Worm (Caenorhabditis elegans) whole organism, young adult: ENCODE results near the gene eor-2.

Experiments
- C06A6.2 ChIP-seq: fragments of 200-800 bp; sonication (Bioruptor generic); conservative IDR thresholded peaks from 2 replicates; pipeline ENCODE4 v1.3.6; 2022; ENCODE audit warnings: missing genetic modification characterization, missing compliant biosample characterization
- D2030.7 ChIP-seq: fragments of 200-800 bp; sonication (Bioruptor generic); IDR thresholded peaks from 2 replicates; pipeline ENCODE4 v1.3.6; 2022; ENCODE audit warnings: missing genetic modification reagents, missing genetic modification characterization, missing compliant biosample characterization
- F10E7.11 ChIP-seq: sonication (generic microtip); optimal IDR thresholded peaks from 2 replicates; lab custom pipeline; 2017; ENCODE audit warnings: mild to moderate bottlenecking, missing genetic modification characterization, moderate library complexity, missing compliant biosample characterization
- F23B12.7 ChIP-seq: sonication (generic microtip); optimal IDR thresholded peaks from 2 replicates; lab custom pipeline; 2017; ENCODE audit warnings: missing genetic modification characterization, mild to moderate bottlenecking, missing compliant biosample characterization, antibody characterized with exemption, moderate library complexity; ENCODE audit not compliant: insufficient read depth
- F49E8.2 ChIP-seq: sonication (generic microtip); optimal IDR thresholded peaks from 3 replicates; lab custom pipeline; 2017; ENCODE audit warnings: missing genetic modification characterization, mild to moderate bottlenecking, missing compliant biosample characterization, antibody characterized with exemption, moderate library complexity; ENCODE audit not compliant: insufficient read depth
- F57A8.1 ChIP-seq: fragments of 200-800 bp; sonication (Bioruptor generic); optimal IDR thresholded peaks from 2 replicates; lab custom pipeline; 2018; ENCODE audit warnings: mild to moderate bottlenecking, missing genetic modification characterization, moderate library complexity, missing compliant biosample characterization
- K12H6.12 ChIP-seq: fragments of 200-800 bp; sonication (Bioruptor generic); optimal IDR thresholded peaks from 2 replicates; lab custom pipeline; 2018; ENCODE audit warnings: mild to moderate bottlenecking, missing genetic modification characterization, missing compliant biosample characterization
- Y56A3A.18 ChIP-seq: fragments of 200-800 bp; sonication (Bioruptor generic); IDR thresholded peaks from 2 replicates; pipeline ENCODE4 v1.3.6; 2022; ENCODE audit warnings: missing genetic modification reagents, missing genetic modification characterization, missing compliant biosample characterization
- Y67H2A.10 ChIP-seq: fragments of 200-800 bp; sonication (Bioruptor generic); conservative IDR thresholded peaks from 2 replicates; pipeline ENCODE4 v1.3.6; 2022; ENCODE audit warnings: missing genetic modification reagents, missing genetic modification characterization, missing compliant biosample characterization
- ZK185.1 ChIP-seq: sonication (generic microtip); optimal IDR thresholded peaks from 2 replicates; lab custom pipeline; 2016; ENCODE audit warnings: mild to moderate bottlenecking, missing genetic modification characterization, missing compliant biosample characterization; ENCODE audit not compliant: poor library complexity, severe bottlenecking
- akir-1 ChIP-seq: fragments of 200-800 bp; sonication (Bioruptor generic); optimal IDR thresholded peaks from 2 replicates; lab custom pipeline; 2018; ENCODE audit warnings: mild to moderate bottlenecking, missing genetic modification characterization, moderate library complexity, missing compliant biosample characterization
- atf-7 ChIP-seq: sonication (generic microtip); optimal IDR thresholded peaks from 2 replicates; lab custom pipeline; 2017; ENCODE audit warnings: mild to moderate bottlenecking, missing genetic modification characterization, missing compliant biosample characterization
- attf-3 ChIP-seq: fragments of 200-800 bp; sonication (Bioruptor generic); conservative IDR thresholded peaks from 2 replicates; pipeline ENCODE4 v1.3.6; 2022; ENCODE audit warnings: missing genetic modification reagents, missing genetic modification characterization, missing compliant biosample characterization
- attf-5 ChIP-seq: fragments of 200-800 bp; sonication (Bioruptor generic); optimal IDR thresholded peaks from 2 replicates; lab custom pipeline; 2018; ENCODE audit warnings: mild to moderate bottlenecking, missing genetic modification characterization, missing compliant biosample characterization
- bed-2 ChIP-seq: fragments of 200-800 bp; sonication (Bioruptor generic); IDR thresholded peaks from 2 replicates; pipeline ENCODE4 v1.3.6; 2022; ENCODE audit warnings: missing genetic modification reagents, missing genetic modification characterization, missing compliant biosample characterization
- ccch-3 ChIP-seq: fragments of 200-800 bp; sonication (Bioruptor generic); optimal IDR thresholded peaks from 2 replicates; lab custom pipeline; 2018; ENCODE audit warnings: mild to moderate bottlenecking, missing genetic modification characterization, missing compliant biosample characterization
- cebp-1 ChIP-seq, 2 experiments: fragments of 200-800 bp in 1 of 2; sonication (Bioruptor generic) in 1 of 2; sonication (generic microtip) in 1 of 2; IDR thresholded peaks in 1 of 2; optimal IDR thresholded peaks in 1 of 2; 2 replicates each; pipeline versions ENCODE4 v1.3.6 to Lab custom; 2017 to 2022; ENCODE audit warnings: missing compliant biosample characterization in 2 of 2, missing genetic modification characterization in 2 of 2, mild to moderate bottlenecking in 1 of 2, missing genetic modification reagents in 1 of 2, moderate library complexity in 1 of 2
- ceh-100 ChIP-seq: fragments of 200-800 bp; sonication (Bioruptor generic); IDR thresholded peaks from 2 replicates; pipeline ENCODE4 v1.3.6; 2022; ENCODE audit warnings: missing genetic modification reagents, missing genetic modification characterization, missing compliant biosample characterization
- ceh-27 ChIP-seq: fragments of 200-800 bp; sonication (Bioruptor generic); optimal IDR thresholded peaks from 2 replicates; lab custom pipeline; 2018; ENCODE audit warnings: mild to moderate bottlenecking, missing genetic modification characterization, moderate library complexity, missing compliant biosample characterization
- ceh-58 ChIP-seq: fragments of 200-800 bp; sonication (Bioruptor generic); IDR thresholded peaks from 2 replicates; pipeline ENCODE4 v1.3.6; 2022; ENCODE audit warnings: missing genetic modification characterization, missing compliant biosample characterization
- chd-7 ChIP-seq: sonication (generic microtip); optimal IDR thresholded peaks from 2 replicates; lab custom pipeline; 2016; ENCODE audit warnings: mild to moderate bottlenecking, missing genetic modification characterization, moderate library complexity, missing compliant biosample characterization
- dox-1 ChIP-seq: fragments of 200-800 bp; sonication (Bioruptor generic); IDR thresholded peaks from 2 replicates; pipeline ENCODE4 v1.3.6; 2022; ENCODE audit warnings: missing genetic modification reagents, missing genetic modification characterization, missing compliant biosample characterization
- dpl-1 ChIP-seq: fragments of 150-350 bp; optimal IDR thresholded peaks from 2 replicates; lab custom pipeline; 2014; ENCODE audit warnings: missing biosample characterization, missing genetic modification reagents, missing genetic modification characterization
- egl-44 ChIP-seq: fragments of 200-800 bp; sonication (Bioruptor generic); IDR thresholded peaks from 2 replicates; pipeline ENCODE4 v1.3.6; 2022; ENCODE audit warnings: missing genetic modification reagents, missing genetic modification characterization, missing compliant biosample characterization
- egrh-3 ChIP-seq: fragments of 200-800 bp; sonication (Bioruptor generic); IDR thresholded peaks from 2 replicates; pipeline ENCODE4 v1.3.6; 2022; ENCODE audit warnings: missing genetic modification reagents, missing genetic modification characterization, missing compliant biosample characterization
- hmg-20 ChIP-seq: fragments of 200-800 bp; sonication (Bioruptor generic); IDR thresholded peaks from 2 replicates; pipeline ENCODE4 v1.3.6; 2022; ENCODE audit warnings: missing genetic modification reagents, missing genetic modification characterization, missing compliant biosample characterization
- hsf-1 ChIP-seq: fragments of 200-800 bp; sonication (Bioruptor generic); IDR thresholded peaks from 2 replicates; pipeline ENCODE4 v1.3.6; 2022; ENCODE audit warnings: missing genetic modification reagents, missing genetic modification characterization, missing compliant biosample characterization
- let-607 ChIP-seq, 2 experiments: fragments of 200-800 bp in 1 of 2; sonication (Bioruptor generic) in 1 of 2; sonication (generic microtip) in 1 of 2; optimal IDR thresholded peaks; 2 replicates each; lab custom pipeline; 2016 to 2018; ENCODE audit warnings: mild to moderate bottlenecking in 2 of 2, missing compliant biosample characterization in 2 of 2, missing genetic modification characterization in 2 of 2, moderate library complexity in 2 of 2, missing genotype in 1 of 2
- lin-35 ChIP-seq, 3 experiments: fragments of 150-350 bp in 2 of 3; sonication (generic microtip) in 1 of 3; optimal IDR thresholded peaks; 2 replicates each; lab custom pipeline; 2014 to 2018; ENCODE audit warnings: missing biosample characterization in 3 of 3, missing genetic modification characterization in 3 of 3, missing genetic modification reagents in 3 of 3
- lin-40 ChIP-seq: sonication (generic microtip); optimal IDR thresholded peaks from 2 replicates; lab custom pipeline; 2016; ENCODE audit warnings: missing genetic modification characterization, mild to moderate bottlenecking, missing compliant biosample characterization, missing genotype, missing genetic modification reagents
- madf-10 ChIP-seq: sonication (generic microtip); optimal IDR thresholded peaks from 2 replicates; lab custom pipeline; 2016; ENCODE audit warnings: mild to moderate bottlenecking, missing genetic modification characterization, missing compliant biosample characterization
- madf-6 ChIP-seq: fragments of 200-800 bp; sonication (Bioruptor generic); IDR thresholded peaks from 2 replicates; pipeline ENCODE4 v1.3.6; 2022; ENCODE audit warnings: missing genetic modification reagents, missing genetic modification characterization, missing compliant biosample characterization
- mcd-1 ChIP-seq: fragments of 200-800 bp; sonication (Bioruptor generic); IDR thresholded peaks from 2 replicates; pipeline ENCODE4 v1.3.6; 2022; ENCODE audit warnings: missing genetic modification reagents, missing genetic modification characterization, missing compliant biosample characterization
- mel-28 ChIP-seq: sonication (generic microtip); optimal IDR thresholded peaks from 2 replicates; lab custom pipeline; 2016; ENCODE audit warnings: borderline replicate concordance, mild to moderate bottlenecking, missing genetic modification characterization, missing compliant biosample characterization
- nfya-2 ChIP-seq: fragments of 200-800 bp; sonication (Bioruptor generic); IDR thresholded peaks from 2 replicates; pipeline ENCODE4 v1.3.6; 2022; ENCODE audit warnings: missing genetic modification reagents, missing genetic modification characterization, missing compliant biosample characterization
- nhr-80 ChIP-seq: sonication (generic microtip); optimal IDR thresholded peaks from 2 replicates; lab custom pipeline; 2016; ENCODE audit warnings: missing genetic modification characterization, missing compliant biosample characterization
- rcor-1 ChIP-seq: fragments of 200-800 bp; sonication (Bioruptor generic); IDR thresholded peaks from 2 replicates; pipeline ENCODE4 v1.3.6; 2022; ENCODE audit warnings: missing genetic modification reagents, missing genetic modification characterization, missing compliant biosample characterization
- sea-2 ChIP-seq: fragments of 200-800 bp; sonication (Bioruptor generic); IDR thresholded peaks from 2 replicates; pipeline ENCODE4 v1.3.6; 2022; ENCODE audit warnings: missing genetic modification characterization, missing compliant biosample characterization
- snpc-3.4 ChIP-seq: sonication (generic microtip); optimal IDR thresholded peaks from 2 replicates; lab custom pipeline; 2017; ENCODE audit warnings: missing genetic modification characterization, mild to moderate bottlenecking, missing compliant biosample characterization, antibody characterized with exemption, moderate library complexity, missing genotype, missing genetic modification reagents
- snpc-4 ChIP-seq, 5 experiments: fragments of 150-350 bp in 1 of 5; sonication (generic microtip) in 4 of 5; optimal IDR thresholded peaks; 2 replicates each; lab custom pipeline; 2014 to 2018; ENCODE audit warnings: missing genetic modification characterization in 5 of 5, missing biosample characterization in 3 of 5, antibody characterized with exemption in 2 of 5, mild to moderate bottlenecking in 2 of 5, missing compliant biosample characterization in 2 of 5, missing genotype in 2 of 5, moderate library complexity in 2 of 5, missing genetic modification reagents in 1 of 5
- unc-62 ChIP-seq: fragments of 150-350 bp; optimal IDR thresholded peaks from 2 replicates; lab custom pipeline; 2014; ENCODE audit warnings: missing biosample characterization, missing genetic modification reagents, missing genetic modification characterization
- zfh-2 ChIP-seq: fragments of 200-800 bp; sonication (Bioruptor generic); conservative IDR thresholded peaks from 2 replicates; pipeline ENCODE4 v1.3.6; 2022; ENCODE audit warnings: missing genetic modification reagents, missing genetic modification characterization, missing compliant biosample characterization

The eor-2 gene

DNA sequence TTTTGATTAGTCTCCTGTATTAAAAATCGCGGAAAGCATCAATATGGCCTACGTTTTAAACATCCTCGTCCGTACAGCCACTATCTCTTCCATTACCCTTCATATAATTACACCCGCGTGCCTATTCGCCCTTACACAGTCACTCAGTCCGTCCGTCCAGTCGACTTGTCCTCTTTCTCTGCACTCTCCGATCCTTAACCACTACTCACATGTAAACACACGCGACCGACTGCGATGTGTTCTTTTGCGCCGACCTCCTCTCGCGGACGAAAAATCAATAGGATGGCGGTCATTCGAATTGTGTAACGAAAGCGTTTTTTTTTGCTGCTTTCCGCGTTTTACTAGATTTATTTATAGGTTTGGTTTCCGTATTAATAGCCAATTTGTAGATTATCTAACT lies at the start of gene eor-2 (continued):
- peak; percentile 10 for TF ChIP-seq atf-7 (tag; lab: Kevin White, UChicago)
- no peak for TF ChIP-seq mel-28 (tag; lab: Kevin White, UChicago)
- 0 out of 2 replicates have a peak, but pooled peaks have one; percentile 33 for TF ChIP-seq rcor-1 (GFP tag; lab: Robert Waterston, UW)
- peak; percentile 1 for TF ChIP-seq dpl-1
- no peak for TF ChIP-seq unc-62 (GFP tag; lab: Kevin White, UChicago)
- peak; percentile 61 for TF ChIP-seq egrh-3 (GFP tag; lab: Robert Waterston, UW)
- no peak for TF ChIP-seq bed-2 (GFP tag; lab: Robert Waterston, UW)
- TF ChIP-seq F23B12.7 (tag; lab: Kevin White, UChicago) = peak; percentile 15
- peak; percentile 92 for TF ChIP-seq nhr-80 (tag; lab: Kevin White, UChicago)
- no peak for TF ChIP-seq ceh-58
- TF ChIP-seq ceh-27 (GFP tag; lab: Kevin White, UChicago) = peak; percentile 69
- TF ChIP-seq F57A8.1 (GFP tag; lab: Kevin White, UChicago) = no peak
- TF ChIP-seq madf-10 (tag; lab: Kevin White, UChicago) = peak; percentile 60
- TF ChIP-seq F10E7.11 = no peak
- no peak for TF ChIP-seq attf-3 (GFP tag; lab: Robert Waterston, UW)
- TF ChIP-seq ZK185.1 (tag; lab: Kevin White, UChicago) = peak; percentile 31
- TF ChIP-seq akir-1 (GFP tag; lab: Kevin White, UChicago) = peak; percentile 8
- TF ChIP-seq zfh-2 = no peak
- peak; percentile 74 for TF ChIP-seq attf-5 (GFP tag; lab: Kevin White, UChicago)
- no peak for TF ChIP-seq Y67H2A.10 (GFP tag; lab: Robert Waterston, UW)
- TF ChIP-seq hsf-1 (GFP tag; lab: Robert Waterston, UW) = no peak
- TF ChIP-seq let-607 (tag; optimal IDR thresholded peaks at IDR 0.05; lab: Kevin White, UChicago) = peak in 1 of 2 experiments; percentile 47
- no peak for TF ChIP-seq nfya-2 (GFP tag; lab: Robert Waterston, UW)
- TF ChIP-seq chd-7 (tag; lab: Kevin White, UChicago) = no peak
- no peak for TF ChIP-seq snpc-3.4 (tag; lab: Kevin White, UChicago)
- TF ChIP-seq lin-35 (GFP tag; optimal IDR thresholded peaks at IDR 0.05; lab: Kevin White, UChicago) = no peak
- TF ChIP-seq ccch-3 (GFP tag; lab: Kevin White, UChicago) = no peak
- TF ChIP-seq, all 124 proteins: peak for 26

DNA sequence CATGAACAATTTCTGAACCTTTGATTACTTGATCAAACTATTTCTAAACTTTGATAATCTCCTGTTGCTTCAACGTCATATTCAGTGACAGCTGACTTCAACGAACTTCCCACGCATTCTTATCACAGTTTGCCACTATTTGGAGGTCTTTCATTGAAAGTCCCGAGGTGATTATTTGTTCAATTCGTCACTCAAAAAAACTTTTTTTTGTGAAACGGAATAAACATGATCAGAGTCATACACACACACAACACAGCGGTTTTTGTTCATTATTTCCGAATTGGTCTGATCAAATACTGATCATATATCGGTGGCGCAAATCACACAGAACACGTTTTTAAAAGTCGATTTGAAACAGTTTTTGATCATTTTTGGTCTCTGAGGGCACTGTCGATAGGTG lies 46.4 kb upstream of the eor-2 start:
- TF ChIP-seq Y56A3A.18 (GFP tag; lab: Robert Waterston, UW) (no peak), ceh-100 (no peak), dpl-1 (no peak), sea-2 (no peak), akir-1 (GFP tag; lab: Kevin White, UChicago) (no peak), Y67H2A.10 (GFP tag; lab: Robert Waterston, UW) (no peak), F49E8.2 (no peak), F57A8.1 (GFP tag; lab: Kevin White, UChicago) (no peak), D2030.7 (GFP tag; lab: Robert Waterston, UW) (no peak), lin-35 (GFP tag; optimal IDR thresholded peaks at IDR 0.05; lab: Kevin White, UChicago) (no peak), C06A6.2 (GFP tag; lab: Robert Waterston, UW) (no peak)

DNA sequence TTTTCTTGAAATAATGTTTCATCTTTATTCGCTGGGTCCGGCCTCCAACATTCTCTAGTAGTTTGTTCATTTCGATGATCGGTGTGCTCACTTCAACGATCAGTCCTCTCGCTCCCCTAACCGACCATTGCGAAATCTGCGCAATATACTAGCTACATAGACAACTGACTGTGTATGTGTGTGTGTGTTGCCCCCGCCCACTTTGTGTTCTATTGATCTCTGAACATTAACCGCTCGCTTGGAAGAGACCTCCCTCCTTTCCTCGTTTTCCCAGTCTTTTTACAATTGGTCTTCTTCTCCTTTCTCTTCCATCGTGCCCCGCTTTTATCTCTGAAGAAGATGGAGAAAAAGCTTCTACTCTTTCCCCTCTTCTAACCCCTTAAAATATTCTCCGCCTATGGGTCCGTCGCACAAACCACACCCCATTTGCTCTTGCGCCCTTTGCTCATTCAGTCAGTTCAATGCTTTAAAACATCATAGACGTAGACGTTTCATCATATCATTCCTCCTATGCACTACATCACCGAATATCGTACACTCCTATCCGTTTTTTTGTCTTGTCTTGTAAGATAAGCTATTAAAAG lies 45.4 kb upstream of the eor-2 start:
- TF ChIP-seq zfh-2 (peak; percentile 68; the same call in 1 of the 2 replicates), ZK185.1 (tag; lab: Kevin White, UChicago) (peak; percentile 26), madf-6 (GFP tag; lab: Robert Waterston, UW) (no peak), ceh-27 (GFP tag; lab: Kevin White, UChicago) (peak; percentile 68), lin-40 (peak; percentile 33), dox-1 (0 out of 2 replicates have a peak, but pooled peaks have one; percentile 5), mcd-1 (GFP tag; lab: Robert Waterston, UW) (0 out of 2 replicates have a peak, but pooled peaks have one; percentile 9), K12H6.12 (peak; percentile 75), hmg-20 (GFP tag; lab: Robert Waterston, UW) (no peak), cebp-1 (GFP tag; IDR thresholded peaks at IDR 0.05; lab: Robert Waterston, UW) (peak; percentile 93), cebp-1 (tag; optimal IDR thresholded peaks at IDR 0.05; lab: Kevin White, UChicago) (peak; percentile 98), unc-62 (GFP tag; lab: Kevin White, UChicago) (no peak), egl-44 (GFP tag; lab: Robert Waterston, UW) (no peak), snpc-4 (GFP tag; optimal IDR thresholded peaks at IDR 0.05; lab: Kevin White, UChicago) (no peak), snpc-4 (tag; optimal IDR thresholded peaks at IDR 0.05; lab: Kevin White, UChicago) (peak in 1 of 4 experiments; percentile 20)
